Worm (Caenorhabditis elegans) whole organism, young adult: Measurements from ENCODE around the gene taf-3.
A peak's percentile ranks its signal among the peaks of the same experiment; 100 is the strongest.

Experiments used
- B0019.2 ChIP-seq: fragments of 200-800 bp; sonication (Bioruptor generic); conservative IDR thresholded peaks from 2 replicates; pipeline ENCODE4 v1.3.6; 2022; ENCODE audit warnings: missing genetic modification reagents, missing genetic modification characterization, missing compliant biosample characterization
- B0261.1 ChIP-seq: sonication (generic microtip); optimal IDR thresholded peaks from 2 replicates; lab custom pipeline; 2016; ENCODE audit warnings: mild to moderate bottlenecking, missing genetic modification characterization, moderate library complexity, missing compliant biosample characterization
- F22D6.2 ChIP-seq: sonication (generic microtip); optimal IDR thresholded peaks from 2 replicates; lab custom pipeline; 2016; ENCODE audit warnings: mild to moderate bottlenecking, missing genetic modification characterization, missing compliant biosample characterization
- F33H1.4 ChIP-seq: fragments of 200-800 bp; sonication (Bioruptor generic); IDR thresholded peaks from 2 replicates; pipeline ENCODE4 v1.3.6; 2022; ENCODE audit warnings: missing genetic modification reagents, missing genetic modification characterization, missing compliant biosample characterization
- F39B2.1 ChIP-seq: fragments of 200-800 bp; sonication (Bioruptor generic); IDR thresholded peaks from 2 replicates; pipeline ENCODE4 v1.3.6; 2022; ENCODE audit warnings: missing genetic modification reagents, missing genetic modification characterization, missing compliant biosample characterization
- F52B5.7 ChIP-seq: sonication (generic microtip); optimal IDR thresholded peaks from 2 replicates; lab custom pipeline; 2016; ENCODE audit warnings: mild to moderate bottlenecking, missing genetic modification characterization, missing compliant biosample characterization
- T07F8.4 ChIP-seq: sonication (generic microtip); optimal IDR thresholded peaks from 2 replicates; lab custom pipeline; 2016; ENCODE audit warnings: mild to moderate bottlenecking, missing genetic modification characterization, moderate library complexity, missing compliant biosample characterization
- Y56A3A.18 ChIP-seq: fragments of 200-800 bp; sonication (Bioruptor generic); IDR thresholded peaks from 2 replicates; pipeline ENCODE4 v1.3.6; 2022; ENCODE audit warnings: missing genetic modification reagents, missing genetic modification characterization, missing compliant biosample characterization
- Y67H2A.10 ChIP-seq: fragments of 200-800 bp; sonication (Bioruptor generic); conservative IDR thresholded peaks from 2 replicates; pipeline ENCODE4 v1.3.6; 2022; ENCODE audit warnings: missing genetic modification reagents, missing genetic modification characterization, missing compliant biosample characterization
- ZK185.1 ChIP-seq: sonication (generic microtip); optimal IDR thresholded peaks from 2 replicates; lab custom pipeline; 2016; ENCODE audit warnings: mild to moderate bottlenecking, missing genetic modification characterization, missing compliant biosample characterization; ENCODE audit not compliant: poor library complexity, severe bottlenecking
- ama-1 ChIP-seq, 3 experiments: fragments of 150-350 bp in 1 of 3; sonication (generic microtip) in 2 of 3; optimal IDR thresholded peaks; 2 replicates each; lab custom pipeline; 2014 to 2018; ENCODE audit warnings: missing biosample characterization in 2 of 3, missing genetic modification characterization in 2 of 3, missing genetic modification reagents in 2 of 3
- athp-1 ChIP-seq: sonication (generic microtip); optimal IDR thresholded peaks from 2 replicates; lab custom pipeline; 2017; ENCODE audit warnings: mild to moderate bottlenecking, missing genetic modification characterization, missing compliant biosample characterization
- attf-6 ChIP-seq: fragments of 200-800 bp; sonication (Bioruptor generic); IDR thresholded peaks from 2 replicates; pipeline ENCODE4 v1.3.6; 2022; ENCODE audit warnings: missing genetic modification reagents, missing genetic modification characterization, missing compliant biosample characterization
- ccch-3 ChIP-seq: fragments of 200-800 bp; sonication (Bioruptor generic); optimal IDR thresholded peaks from 2 replicates; lab custom pipeline; 2018; ENCODE audit warnings: mild to moderate bottlenecking, missing genetic modification characterization, missing compliant biosample characterization
- cebp-1 ChIP-seq, 2 experiments: fragments of 200-800 bp in 1 of 2; sonication (Bioruptor generic) in 1 of 2; sonication (generic microtip) in 1 of 2; IDR thresholded peaks in 1 of 2; optimal IDR thresholded peaks in 1 of 2; 2 replicates each; pipeline versions ENCODE4 v1.3.6 to Lab custom; 2017 to 2022; ENCODE audit warnings: missing compliant biosample characterization in 2 of 2, missing genetic modification characterization in 2 of 2, mild to moderate bottlenecking in 1 of 2, missing genetic modification reagents in 1 of 2, moderate library complexity in 1 of 2
- cebp-2 ChIP-seq: fragments of 200-800 bp; sonication (Bioruptor generic); IDR thresholded peaks from 2 replicates; pipeline ENCODE4 v1.3.6; 2022; ENCODE audit warnings: missing genetic modification characterization, missing compliant biosample characterization
- ceh-100 ChIP-seq: fragments of 200-800 bp; sonication (Bioruptor generic); IDR thresholded peaks from 2 replicates; pipeline ENCODE4 v1.3.6; 2022; ENCODE audit warnings: missing genetic modification reagents, missing genetic modification characterization, missing compliant biosample characterization
- ceh-79 ChIP-seq: sonication (generic microtip); optimal IDR thresholded peaks from 2 replicates; lab custom pipeline; 2017; ENCODE audit warnings: mild to moderate bottlenecking, missing genetic modification characterization, missing compliant biosample characterization
- chd-7 ChIP-seq: sonication (generic microtip); optimal IDR thresholded peaks from 2 replicates; lab custom pipeline; 2016; ENCODE audit warnings: mild to moderate bottlenecking, missing genetic modification characterization, moderate library complexity, missing compliant biosample characterization
- egl-44 ChIP-seq: fragments of 200-800 bp; sonication (Bioruptor generic); IDR thresholded peaks from 2 replicates; pipeline ENCODE4 v1.3.6; 2022; ENCODE audit warnings: missing genetic modification reagents, missing genetic modification characterization, missing compliant biosample characterization
- gei-17 ChIP-seq: fragments of 200-800 bp; sonication (Bioruptor generic); optimal IDR thresholded peaks from 2 replicates; lab custom pipeline; 2018; ENCODE audit warnings: mild to moderate bottlenecking, missing genetic modification characterization, missing compliant biosample characterization
- him-1 ChIP-seq: sonication (generic microtip); optimal IDR thresholded peaks from 2 replicates; lab custom pipeline; 2016; ENCODE audit warnings: missing genotype, missing genetic modification reagents, missing genetic modification characterization, missing compliant biosample characterization
- hlh-12 ChIP-seq: sonication (generic microtip); optimal IDR thresholded peaks from 2 replicates; lab custom pipeline; 2016; ENCODE audit warnings: missing genetic modification characterization, missing compliant biosample characterization
- hmg-1.2 ChIP-seq: fragments of 200-800 bp; sonication (Bioruptor generic); IDR thresholded peaks from 2 replicates; pipeline ENCODE4 v1.3.6; 2022; ENCODE audit warnings: missing genetic modification reagents, missing genetic modification characterization, missing compliant biosample characterization
- lag-1 ChIP-seq: fragments of 200-800 bp; sonication (Bioruptor generic); IDR thresholded peaks from 2 replicates; pipeline ENCODE4 v1.3.6; 2022; ENCODE audit warnings: missing genetic modification reagents, missing genetic modification characterization, missing compliant biosample characterization
- let-607 ChIP-seq, 2 experiments: fragments of 200-800 bp in 1 of 2; sonication (Bioruptor generic) in 1 of 2; sonication (generic microtip) in 1 of 2; optimal IDR thresholded peaks; 2 replicates each; lab custom pipeline; 2016 to 2018; ENCODE audit warnings: mild to moderate bottlenecking in 2 of 2, missing compliant biosample characterization in 2 of 2, missing genetic modification characterization in 2 of 2, moderate library complexity in 2 of 2, missing genotype in 1 of 2
- lin-54 ChIP-seq: fragments of 200-800 bp; sonication (Bioruptor generic); optimal IDR thresholded peaks from 2 replicates; lab custom pipeline; 2018; ENCODE audit warnings: mild to moderate bottlenecking, missing genetic modification characterization, missing compliant biosample characterization
- lsy-27 ChIP-seq: sonication (generic microtip); optimal IDR thresholded peaks from 2 replicates; lab custom pipeline; 2017; ENCODE audit warnings: missing genetic modification characterization, mild to moderate bottlenecking, missing compliant biosample characterization, antibody characterized with exemption, missing genotype, borderline replicate concordance; ENCODE audit not compliant: insufficient read depth
- madf-10 ChIP-seq: sonication (generic microtip); optimal IDR thresholded peaks from 2 replicates; lab custom pipeline; 2016; ENCODE audit warnings: mild to moderate bottlenecking, missing genetic modification characterization, missing compliant biosample characterization
- madf-8 ChIP-seq: fragments of 200-800 bp; sonication (Bioruptor generic); conservative IDR thresholded peaks from 2 replicates; pipeline ENCODE4 v1.3.6; 2022; ENCODE audit warnings: missing genetic modification reagents, missing genetic modification characterization, missing compliant biosample characterization
- mes-4 ChIP-seq: sonication (generic microtip); optimal IDR thresholded peaks from 2 replicates; lab custom pipeline; 2016; ENCODE audit warnings: missing genotype, missing genetic modification characterization, missing compliant biosample characterization
- mxl-1 ChIP-seq: sonication (generic microtip); optimal IDR thresholded peaks from 2 replicates; lab custom pipeline; 2016; ENCODE audit warnings: missing genetic modification characterization, missing compliant biosample characterization
- nfya-1 ChIP-seq: sonication (generic microtip); optimal IDR thresholded peaks from 2 replicates; lab custom pipeline; 2017; ENCODE audit warnings: antibody characterized with exemption, missing compliant biosample characterization, missing genetic modification characterization, borderline replicate concordance; ENCODE audit not compliant: insufficient read depth
- nfya-2 ChIP-seq: fragments of 200-800 bp; sonication (Bioruptor generic); IDR thresholded peaks from 2 replicates; pipeline ENCODE4 v1.3.6; 2022; ENCODE audit warnings: missing genetic modification reagents, missing genetic modification characterization, missing compliant biosample characterization
- nfyb-1 ChIP-seq: fragments of 200-800 bp; sonication (Bioruptor generic); IDR thresholded peaks from 2 replicates; pipeline ENCODE4 v1.3.6; 2022; ENCODE audit warnings: missing genetic modification reagents, missing genetic modification characterization, missing compliant biosample characterization
- pbrm-1 ChIP-seq: fragments of 200-800 bp; sonication (Bioruptor generic); IDR thresholded peaks from 2 replicates; pipeline ENCODE4 v1.3.6; 2022; ENCODE audit warnings: missing genetic modification reagents, missing genetic modification characterization, missing compliant biosample characterization
- pha-4 ChIP-seq: fragments of 150-350 bp; sonication (generic microtip); optimal IDR thresholded peaks from 2 replicates; lab custom pipeline; 2014; ENCODE audit warnings: missing biosample characterization, missing genetic modification reagents, missing genetic modification characterization
- rcor-1 ChIP-seq: fragments of 200-800 bp; sonication (Bioruptor generic); IDR thresholded peaks from 2 replicates; pipeline ENCODE4 v1.3.6; 2022; ENCODE audit warnings: missing genetic modification reagents, missing genetic modification characterization, missing compliant biosample characterization
- rpc-1 ChIP-seq, 2 experiments: fragments of 150-350 bp in 1 of 2; sonication (generic microtip) in 1 of 2; optimal IDR thresholded peaks; 2 replicates each; lab custom pipeline; 2014 to 2018; ENCODE audit warnings: missing biosample characterization in 1 of 2, missing genetic modification characterization in 1 of 2, missing genetic modification reagents in 1 of 2, missing genotype in 1 of 2
- snpc-1.3 ChIP-seq: sonication (generic microtip); optimal IDR thresholded peaks from 2 replicates; lab custom pipeline; 2017; ENCODE audit warnings: missing genetic modification characterization, mild to moderate bottlenecking, missing compliant biosample characterization, antibody characterized with exemption, moderate library complexity, missing genotype, missing genetic modification reagents; ENCODE audit not compliant: insufficient read depth
- snpc-3.4 ChIP-seq: sonication (generic microtip); optimal IDR thresholded peaks from 2 replicates; lab custom pipeline; 2017; ENCODE audit warnings: missing genetic modification characterization, mild to moderate bottlenecking, missing compliant biosample characterization, antibody characterized with exemption, moderate library complexity, missing genotype, missing genetic modification reagents
- tbp1 ChIP-seq: fragments of 200-800 bp; sonication (Bioruptor generic); optimal IDR thresholded peaks from 2 replicates; lab custom pipeline; 2018; ENCODE audit warnings: mild to moderate bottlenecking, missing genetic modification characterization, missing compliant biosample characterization
- tlf-1 ChIP-seq: fragments of 200-800 bp; sonication (Bioruptor generic); optimal IDR thresholded peaks from 2 replicates; lab custom pipeline; 2018; ENCODE audit warnings: mild to moderate bottlenecking, missing genetic modification characterization, missing compliant biosample characterization
- ztf-18 ChIP-seq: sonication (generic microtip); optimal IDR thresholded peaks from 2 replicates; lab custom pipeline; 2016; ENCODE audit warnings: missing genotype, mild to moderate bottlenecking, missing genetic modification characterization, missing compliant biosample characterization
- ztf-22 ChIP-seq: fragments of 200-800 bp; sonication (Bioruptor generic); optimal IDR thresholded peaks from 2 replicates; lab custom pipeline; 2018; ENCODE audit warnings: mild to moderate bottlenecking, missing genetic modification characterization, moderate library complexity, missing compliant biosample characterization
- ztf-6 ChIP-seq: fragments of 200-800 bp; sonication (Bioruptor generic); IDR thresholded peaks from 2 replicates; pipeline ENCODE4 v1.3.6; 2022; ENCODE audit warnings: missing genetic modification reagents, missing genetic modification characterization, missing compliant biosample characterization

The taf-3 gene

DNA sequence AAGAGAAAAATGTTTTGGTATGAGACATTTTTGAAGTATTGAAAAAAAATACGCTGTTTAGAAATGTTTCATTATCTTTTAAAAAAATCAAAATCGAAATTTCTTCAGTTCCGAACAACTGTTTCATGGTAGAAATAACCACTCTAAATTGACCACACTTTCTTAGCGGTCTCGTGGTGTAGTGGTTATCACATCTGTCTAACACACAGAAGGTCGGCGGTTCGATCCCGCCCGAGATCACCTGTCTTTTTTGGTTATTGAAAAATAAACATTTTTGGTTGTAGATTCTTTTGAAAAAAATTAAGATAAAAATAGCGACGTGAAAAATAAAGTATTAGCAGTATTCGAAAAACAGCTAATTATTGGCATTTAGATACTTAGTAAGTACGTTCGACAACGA, 31.8 kb upstream of the taf-3 start (continued):
- TF ChIP-seq attf-6 (GFP tag; lab: Robert Waterston, UW), result peak; percentile 63; the same call in 1 of the 2 replicates
- peak; percentile 74 for TF ChIP-seq snpc-1.3 (tag; lab: Kevin White, UChicago)
- TF ChIP-seq mes-4 (tag; lab: Kevin White, UChicago), result no peak
- TF ChIP-seq rpc-1 (optimal IDR thresholded peaks at IDR 0.05; lab: Kevin White, UChicago), result peak; percentile 83
- TF ChIP-seq rpc-1 (tag; optimal IDR thresholded peaks at IDR 0.05; lab: Kevin White, UChicago), result peak; percentile 86
- no peak for TF ChIP-seq lin-54
- no peak for TF ChIP-seq pha-4 (tag; lab: Kevin White, UChicago)
- TF ChIP-seq ztf-22, result peak; percentile 3
- no peak for TF ChIP-seq F33H1.4 (GFP tag; lab: Robert Waterston, UW)
- peak; percentile 12 for TF ChIP-seq ccch-3 (GFP tag; lab: Kevin White, UChicago)
- TF ChIP-seq madf-8 (GFP tag; lab: Robert Waterston, UW), result no peak
- peak; percentile 23 for TF ChIP-seq ztf-18 (tag; lab: Kevin White, UChicago)
- TF ChIP-seq tbp1 (GFP tag; lab: Kevin White, UChicago), result peak; percentile 94
- no peak for TF ChIP-seq lsy-27
- no peak for TF ChIP-seq ceh-100
- peak; percentile 72 for TF ChIP-seq snpc-3.4
- TF ChIP-seq tlf-1 (GFP tag; lab: Kevin White, UChicago), result no peak
- no peak for TF ChIP-seq ztf-6 (GFP tag; lab: Robert Waterston, UW)
- TF ChIP-seq athp-1 (tag; lab: Kevin White, UChicago), result peak; percentile 4
- TF ChIP-seq F52B5.7 (tag; lab: Kevin White, UChicago), result no peak
- peak; percentile 53 for TF ChIP-seq madf-10 (tag; lab: Kevin White, UChicago)
- TF ChIP-seq ceh-79, result peak; percentile 65
- TF ChIP-seq cebp-2 (GFP tag; lab: Robert Waterston, UW), result 0 out of 2 replicates have a peak, but pooled peaks have one; percentile 52
- TF ChIP-seq ama-1 (optimal IDR thresholded peaks at IDR 0.05; lab: Kevin White, UChicago), result no peak
- no peak for TF ChIP-seq ama-1 (GFP tag; optimal IDR thresholded peaks at IDR 0.05; lab: Kevin White, UChicago)
- peak; percentile 52; the same call in 1 of the 2 replicates for TF ChIP-seq rcor-1
- peak; percentile 72 for TF ChIP-seq ZK185.1 (tag; lab: Kevin White, UChicago)
- TF ChIP-seq egl-44 (GFP tag; lab: Robert Waterston, UW), result no peak
- TF ChIP-seq hmg-1.2 (GFP tag; lab: Robert Waterston, UW), result peak; percentile 59
- peak; percentile 75 for TF ChIP-seq pbrm-1 (GFP tag; lab: Robert Waterston, UW)
- TF ChIP-seq Y67H2A.10 (GFP tag; lab: Robert Waterston, UW), result no peak
- peak; percentile 72 for TF ChIP-seq B0261.1 (tag; lab: Kevin White, UChicago)
- TF ChIP-seq cebp-1 (GFP tag; IDR thresholded peaks at IDR 0.05; lab: Robert Waterston, UW), result no peak
- TF ChIP-seq cebp-1 (tag; optimal IDR thresholded peaks at IDR 0.05; lab: Kevin White, UChicago), result no peak
- no peak for TF ChIP-seq nfya-1
- no peak for TF ChIP-seq F39B2.1 (GFP tag; lab: Robert Waterston, UW)
- no peak for TF ChIP-seq F22D6.2 (tag; lab: Kevin White, UChicago)
- TF ChIP-seq B0019.2 (GFP tag; lab: Robert Waterston, UW), result no peak
- TF ChIP-seq nfya-2 (GFP tag; lab: Robert Waterston, UW), result no peak
- TF ChIP-seq gei-17, result no peak
- TF ChIP-seq mxl-1 (tag; lab: Kevin White, UChicago), result peak; percentile 46
- no peak for TF ChIP-seq him-1 (tag; lab: Kevin White, UChicago)
- no peak for TF ChIP-seq hlh-12
- no peak for TF ChIP-seq lag-1 (GFP tag; lab: Robert Waterston, UW)
- TF ChIP-seq let-607 (tag; optimal IDR thresholded peaks at IDR 0.05; lab: Kevin White, UChicago), result peak in 1 of 2 experiments; percentile 27
- TF ChIP-seq Y56A3A.18 (GFP tag; lab: Robert Waterston, UW), result peak; percentile 78; the same call in 1 of the 2 replicates
- no peak for TF ChIP-seq nfyb-1
- TF ChIP-seq chd-7 (tag; lab: Kevin White, UChicago), result peak; percentile 6
- no peak for TF ChIP-seq T07F8.4
